Fruit fly (Drosophila melanogaster) whole organism, embryonic: Measurements from ENCODE around the gene CG11095.

ENCODE experiments used
- Atf3 ChIP-seq: fragments of 200-800 bp; sonication (Bioruptor generic); optimal IDR thresholded peaks from 3 replicates; lab custom pipeline; 2016; ENCODE audit warnings: missing biosample characterization, missing genetic modification characterization
- BEAF-32 ChIP-seq: fragments of 200-800 bp; sonication (Bioruptor generic); optimal IDR thresholded peaks from 3 replicates; lab custom pipeline; 2017; ENCODE audit warnings: missing biosample characterization, missing genetic modification characterization, mild to moderate bottlenecking, moderate library complexity, missing genetic modification reagents
- Blimp-1 ChIP-seq: fragments of 200-800 bp; sonication (Bioruptor generic); optimal IDR thresholded peaks from 3 replicates; lab custom pipeline; 2018; ENCODE audit warnings: missing biosample characterization, missing genetic modification characterization, mild to moderate bottlenecking, moderate library complexity, missing genetic modification reagents
- CG10147 ChIP-seq: fragments of 200-800 bp; sonication (Bioruptor generic); optimal IDR thresholded peaks from 2 replicates; lab custom pipeline; 2019; ENCODE audit warnings: missing biosample characterization, mild to moderate bottlenecking, missing genetic modification characterization, moderate library complexity
- CG10267 ChIP-seq: fragments of 200-800 bp; sonication (Bioruptor generic); optimal IDR thresholded peaks from 2 replicates; lab custom pipeline; 2018; ENCODE audit warnings: missing biosample characterization, mild to moderate bottlenecking, missing genetic modification characterization, moderate library complexity
- CG11093 ChIP-seq: fragments of 200-800 bp; sonication (Bioruptor generic); IDR thresholded peaks from 3 replicates; pipeline ENCODE4 v1.3.6; 2022; ENCODE audit warnings: missing biosample characterization, missing genetic modification characterization
- CG11504 ChIP-seq: fragments of 200-800 bp; sonication (Bioruptor generic); optimal IDR thresholded peaks from 3 replicates; lab custom pipeline; 2019; ENCODE audit warnings: missing biosample characterization, mild to moderate bottlenecking, missing genetic modification characterization, moderate library complexity
- CG12219 ChIP-seq: fragments of 200-800 bp; sonication (Bioruptor generic); optimal IDR thresholded peaks from 3 replicates; lab custom pipeline; 2018; ENCODE audit warnings: missing biosample characterization, mild to moderate bottlenecking, missing genetic modification characterization
- CG12659 ChIP-seq: fragments of 200-800 bp; sonication (Bioruptor generic); optimal IDR thresholded peaks from 3 replicates; lab custom pipeline; 2017; ENCODE audit warnings: mild to moderate bottlenecking, missing biosample characterization, missing genetic modification reagents, missing genetic modification characterization
- CG12942 ChIP-seq: fragments of 200-800 bp; sonication (Bioruptor generic); optimal IDR thresholded peaks from 3 replicates; lab custom pipeline; 2016; ENCODE audit warnings: missing biosample characterization, missing genetic modification characterization
- CG13775 ChIP-seq: fragments of 200-800 bp; sonication (Bioruptor generic); optimal IDR thresholded peaks from 3 replicates; lab custom pipeline; 2017; ENCODE audit warnings: missing biosample characterization, mild to moderate bottlenecking, missing genetic modification characterization
- CG17359 ChIP-seq: fragments of 200-800 bp; sonication (Bioruptor generic); optimal IDR thresholded peaks from 3 replicates; lab custom pipeline; 2018; ENCODE audit warnings: missing biosample characterization, mild to moderate bottlenecking, missing genetic modification characterization, moderate library complexity
- CG17802 ChIP-seq: fragments of 200-800 bp; sonication (Bioruptor generic); optimal IDR thresholded peaks from 2 replicates; lab custom pipeline; 2018; ENCODE audit warnings: missing biosample characterization, mild to moderate bottlenecking, missing genetic modification characterization, moderate library complexity
- CG18476 ChIP-seq: fragments of 200-800 bp; sonication (Bioruptor generic); optimal IDR thresholded peaks from 2 replicates; lab custom pipeline; 2016; ENCODE audit warnings: missing biosample characterization, mild to moderate bottlenecking, missing genetic modification characterization
- CG2712 ChIP-seq: fragments of 200-800 bp; optimal IDR thresholded peaks from 3 replicates; lab custom pipeline; 2019; ENCODE audit warnings: missing biosample characterization, mild to moderate bottlenecking, missing genetic modification characterization, moderate library complexity
- CG31365 ChIP-seq: fragments of 200-800 bp; sonication (Bioruptor generic); optimal IDR thresholded peaks from 2 replicates; lab custom pipeline; 2018; ENCODE audit warnings: missing biosample characterization, mild to moderate bottlenecking, missing genetic modification characterization
- CG4730 ChIP-seq: fragments of 200-800 bp; sonication (Bioruptor generic); IDR thresholded peaks from 2 replicates; pipeline ENCODE4 v1.3.6; 2022; ENCODE audit warnings: missing biosample characterization, missing genetic modification characterization
- CG6765 ChIP-seq: fragments of 200-800 bp; sonication (Bioruptor generic); optimal IDR thresholded peaks from 3 replicates; lab custom pipeline; 2017; ENCODE audit warnings: missing biosample characterization, mild to moderate bottlenecking, missing genetic modification characterization
- CG7786 ChIP-seq: fragments of 200-800 bp; sonication (Bioruptor generic); optimal IDR thresholded peaks from 2 replicates; lab custom pipeline; 2016; ENCODE audit warnings: missing biosample characterization, missing genetic modification characterization
- CG8281 ChIP-seq: fragments of 200-800 bp; sonication (Bioruptor generic); optimal IDR thresholded peaks from 2 replicates; lab custom pipeline; 2018; ENCODE audit warnings: missing biosample characterization, mild to moderate bottlenecking, missing genetic modification characterization, moderate library complexity
- CG9727 ChIP-seq: fragments of 200-800 bp; sonication (Bioruptor generic); optimal IDR thresholded peaks from 3 replicates; lab custom pipeline; 2017; ENCODE audit warnings: missing biosample characterization, mild to moderate bottlenecking, missing genetic modification characterization
- Chrac-16 ChIP-seq: fragments of 200-800 bp; sonication (Bioruptor generic); optimal IDR thresholded peaks from 3 replicates; lab custom pipeline; 2016; ENCODE audit warnings: missing biosample characterization, missing genetic modification characterization
- D19A ChIP-seq: fragments of 200-800 bp; optimal IDR thresholded peaks from 3 replicates; lab custom pipeline; 2019; ENCODE audit warnings: missing biosample characterization, mild to moderate bottlenecking, missing genetic modification characterization, moderate library complexity
- ERR ChIP-seq: fragments of 200-800 bp; sonication (Bioruptor generic); optimal IDR thresholded peaks from 2 replicates; lab custom pipeline; 2016; ENCODE audit warnings: missing biosample characterization, missing genetic modification characterization
- Eip74EF ChIP-seq, 2 experiments: fragments of 200-800 bp in 1 of 2; fragments of >200 bp in 1 of 2; sonication (Bioruptor generic) in 1 of 2; optimal IDR thresholded peaks; 2 replicates each; lab custom pipeline; 2017 to 2019; ENCODE audit warnings: missing biosample characterization in 2 of 2, missing genetic modification characterization in 2 of 2, mild to moderate bottlenecking in 1 of 2, moderate library complexity in 1 of 2
- Fer1 ChIP-seq: fragments of 200-800 bp; sonication (Bioruptor generic); optimal IDR thresholded peaks from 2 replicates; lab custom pipeline; 2017; ENCODE audit warnings: missing biosample characterization, mild to moderate bottlenecking, missing genetic modification characterization
- H2.0 ChIP-seq: fragments of 200-800 bp; sonication (Bioruptor generic); IDR thresholded peaks from 2 replicates; pipeline ENCODE4 v1.3.6; 2022; ENCODE audit warnings: missing biosample characterization, missing genetic modification characterization
- HLH3B ChIP-seq: fragments of 200-800 bp; sonication (Bioruptor generic); IDR thresholded peaks from 2 replicates; pipeline ENCODE4 v1.3.6; 2022; ENCODE audit warnings: missing biosample characterization, missing genetic modification characterization
- HLH54F ChIP-seq: fragments of 200-800 bp; sonication (Bioruptor generic); optimal IDR thresholded peaks from 3 replicates; lab custom pipeline; 2016; ENCODE audit warnings: missing biosample characterization, missing genetic modification characterization
- HmgD ChIP-seq: fragments of 200-800 bp; sonication (Bioruptor generic); optimal IDR thresholded peaks from 3 replicates; lab custom pipeline; 2016; ENCODE audit warnings: missing biosample characterization, missing genetic modification characterization
- Hr3 ChIP-seq: fragments of 200-800 bp; sonication (Bioruptor generic); optimal IDR thresholded peaks from 3 replicates; lab custom pipeline; 2016; ENCODE audit warnings: missing biosample characterization, missing genetic modification characterization
- Oaz ChIP-seq: fragments of 200-800 bp; sonication (Bioruptor generic); IDR thresholded peaks from 2 replicates; pipeline ENCODE4 v1.3.6; 2022; ENCODE audit warnings: missing biosample characterization, missing genetic modification characterization
- Sin3A ChIP-seq: fragments of >200 bp; optimal IDR thresholded peaks from 2 replicates; lab custom pipeline; 2018
- Six4 ChIP-seq: fragments of 200-800 bp; sonication (Bioruptor generic); optimal IDR thresholded peaks from 2 replicates; lab custom pipeline; 2016; ENCODE audit warnings: missing biosample characterization, missing genetic modification characterization
- Sry-δ ChIP-seq: fragments of 200-800 bp; sonication (Bioruptor generic); optimal IDR thresholded peaks from 2 replicates; lab custom pipeline; 2016; ENCODE audit warnings: missing biosample characterization, missing genetic modification characterization
- Xbp1 ChIP-seq: fragments of 200-800 bp; sonication (Bioruptor generic); optimal IDR thresholded peaks from 3 replicates; lab custom pipeline; 2016; ENCODE audit warnings: missing biosample characterization, mild to moderate bottlenecking, missing genetic modification characterization
- az2 ChIP-seq: fragments of 200-800 bp; sonication (Bioruptor generic); optimal IDR thresholded peaks from 3 replicates; lab custom pipeline; 2016; ENCODE audit warnings: missing biosample characterization, missing genetic modification characterization
- da ChIP-seq: fragments of 200-800 bp; sonication (Bioruptor generic); optimal IDR thresholded peaks from 2 replicates; lab custom pipeline; 2016; ENCODE audit warnings: missing biosample characterization, missing genetic modification characterization
- ems ChIP-seq: fragments of 200-800 bp; sonication (Bioruptor generic); optimal IDR thresholded peaks from 3 replicates; lab custom pipeline; 2016; ENCODE audit warnings: missing biosample characterization, missing genetic modification characterization
- ind ChIP-seq: fragments of 200-800 bp; sonication (Bioruptor generic); optimal IDR thresholded peaks from 3 replicates; lab custom pipeline; 2016; ENCODE audit warnings: missing biosample characterization, missing genetic modification characterization
- jing ChIP-seq: fragments of 200-800 bp; sonication (Bioruptor generic); optimal IDR thresholded peaks from 2 replicates; lab custom pipeline; 2018; ENCODE audit warnings: missing biosample characterization, mild to moderate bottlenecking, missing genetic modification characterization
- jumu ChIP-seq: fragments of 200-800 bp; sonication (Bioruptor generic); optimal IDR thresholded peaks from 3 replicates; lab custom pipeline; 2016; ENCODE audit warnings: missing biosample characterization, missing genetic modification characterization
- p53 ChIP-seq: fragments of 200-800 bp; sonication (Bioruptor generic); optimal IDR thresholded peaks from 2 replicates; lab custom pipeline; 2016; ENCODE audit warnings: missing biosample characterization, missing genetic modification characterization
- prd ChIP-seq, 3 experiments: fragments of >200 bp in 2 of 3; fragments of 200-800 bp in 1 of 3; sonication (Bioruptor generic) in 1 of 3; optimal IDR thresholded peaks in 2 of 3; IDR thresholded peaks in 1 of 3; 2 replicates in 2 of 3; 3 replicates in 1 of 3; pipeline versions ENCODE4 v1.3.6 to Lab custom; 2017 to 2022; ENCODE audit warnings: missing biosample characterization in 1 of 3, missing genetic modification characterization in 1 of 3
- sc ChIP-seq, 3 experiments: fragments of >200 bp in 2 of 3; fragments of 200-800 bp in 1 of 3; sonication (Bioruptor generic) in 1 of 3; optimal IDR thresholded peaks; 2 replicates in 2 of 3; 3 replicates in 1 of 3; lab custom pipeline; 2017; ENCODE audit warnings: mild to moderate bottlenecking in 1 of 3, missing biosample characterization in 1 of 3, missing genetic modification characterization in 1 of 3, missing genetic modification reagents in 1 of 3
- tap ChIP-seq: fragments of 200-800 bp; optimal IDR thresholded peaks from 3 replicates; lab custom pipeline; 2019; ENCODE audit warnings: missing biosample characterization, mild to moderate bottlenecking, missing genetic modification characterization, moderate library complexity
- wdn ChIP-seq: fragments of 200-800 bp; sonication (Bioruptor generic); IDR thresholded peaks from 2 replicates; pipeline ENCODE4 v1.3.6; 2022; ENCODE audit warnings: missing biosample characterization, missing genetic modification characterization
- zen ChIP-seq: fragments of 200-800 bp; sonication (Bioruptor generic); optimal IDR thresholded peaks from 3 replicates; lab custom pipeline; 2018; ENCODE audit warnings: missing biosample characterization, mild to moderate bottlenecking, missing genetic modification characterization, moderate library complexity

The CG11095 gene

DNA sequence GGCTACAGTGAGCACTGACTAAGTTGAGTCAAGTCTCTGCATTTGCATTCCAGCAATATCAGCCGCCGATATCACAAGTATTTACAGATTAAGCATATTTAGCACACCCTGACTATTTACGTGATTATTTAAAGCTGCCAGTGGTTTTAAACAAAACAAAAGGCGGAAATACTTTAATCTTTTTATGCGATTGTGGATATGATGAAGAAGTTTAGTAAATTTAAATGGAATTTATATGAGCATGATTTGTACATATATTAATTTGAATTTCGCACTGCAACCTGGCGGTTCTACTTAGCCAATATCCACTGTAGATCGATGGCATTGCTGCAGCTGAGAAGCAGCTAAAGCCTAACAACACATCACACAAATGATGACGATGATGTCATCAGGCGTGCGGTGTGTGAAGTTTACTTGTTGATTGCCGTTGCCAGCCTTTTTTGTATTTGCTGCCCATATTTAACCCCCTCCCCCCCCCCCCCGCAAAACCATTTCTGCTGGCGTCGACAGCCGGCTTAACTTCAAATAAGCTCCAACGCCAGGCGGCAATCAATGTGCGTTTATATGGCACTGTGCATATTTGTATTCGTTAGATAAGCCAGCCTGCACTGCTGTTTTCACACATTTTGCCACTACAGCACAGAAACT is 4.2 kb downstream of the CG11095 start (continued):
- TF ChIP-seq Sin3A: no peak
- peak; percentile 60 for TF ChIP-seq ind (GFP tag; lab: Kevin White, UChicago)
- TF ChIP-seq CG31365: no peak
- TF ChIP-seq Xbp1 (GFP tag; lab: Kevin White, UChicago): peak; percentile 58
- peak; percentile 60 for TF ChIP-seq CG12219 (GFP tag; lab: Kevin White, UChicago)
- TF ChIP-seq CG2712 (tag; lab: Kevin White, UChicago): peak; percentile 60
- TF ChIP-seq HmgD (GFP tag; lab: Kevin White, UChicago): no peak
- TF ChIP-seq CG9727 (GFP tag; lab: Kevin White, UChicago): peak; percentile 60
- TF ChIP-seq Fer1: peak; percentile 50
- TF ChIP-seq Eip74EF (GFP tag; optimal IDR thresholded peaks at IDR 0.05; lab: Kevin White, UChicago): peak in 1 of 2 experiments; percentile 73
- peak; percentile 6 for TF ChIP-seq Sry-δ (GFP tag; lab: Kevin White, UChicago)
- peak; percentile 63; the same call in 2 of the 3 replicates for TF ChIP-seq CG11093 (GFP tag; lab: Robert Waterston, UW)
- peak; percentile 25 for TF ChIP-seq CG8281 (tag; lab: Kevin White, UChicago)
- peak; percentile 43 for TF ChIP-seq CG7786 (GFP tag; lab: Kevin White, UChicago)
- TF ChIP-seq CG17802: peak; percentile 4
- peak; percentile 35 for TF ChIP-seq CG10147 (GFP tag; lab: Kevin White, UChicago)
- no peak for TF ChIP-seq sc (optimal IDR thresholded peaks at IDR 0.05; lab: Kevin White, UChicago)
- TF ChIP-seq sc (GFP tag; optimal IDR thresholded peaks at IDR 0.05; lab: Kevin White, UChicago): peak; percentile 29
- peak; percentile 50 for TF ChIP-seq Blimp-1 (GFP tag; lab: Kevin White, UChicago)
- peak; percentile 30 for TF ChIP-seq CG13775 (GFP tag; lab: Kevin White, UChicago)
- peak; percentile 13 for TF ChIP-seq CG6765
- peak; percentile 29 for TF ChIP-seq HLH54F
- peak; percentile 55 for TF ChIP-seq CG17359 (tag; lab: Kevin White, UChicago)
- peak; percentile 60 for TF ChIP-seq Hr3 (GFP tag; lab: Kevin White, UChicago)
- peak; percentile 23 for TF ChIP-seq ems (GFP tag; lab: Kevin White, UChicago)
- peak; percentile 47 for TF ChIP-seq ERR
- peak; percentile 55 for TF ChIP-seq D19A (tag; lab: Kevin White, UChicago)
- peak; percentile 31 for TF ChIP-seq Atf3 (GFP tag; lab: Kevin White, UChicago)
- no peak for TF ChIP-seq da (GFP tag; lab: Kevin White, UChicago)
- 0 out of 2 replicates have a peak, but pooled peaks have one; percentile 29 for TF ChIP-seq Oaz (GFP tag; lab: Robert Waterston, UW)
- peak; percentile 43; the same call in 1 of the 2 replicates for TF ChIP-seq H2.0 (GFP tag; lab: Robert Waterston, UW)
- TF ChIP-seq CG12942 (GFP tag; lab: Kevin White, UChicago): peak; percentile 37
- TF ChIP-seq CG10267 (tag; lab: Kevin White, UChicago): peak; percentile 43
- TF ChIP-seq CG4730: no peak
- no peak for TF ChIP-seq wdn (GFP tag; lab: Robert Waterston, UW)
- TF ChIP-seq prd (optimal IDR thresholded peaks at IDR 0.05; lab: Kevin White, UChicago): no peak
- TF ChIP-seq prd (GFP tag; IDR thresholded peaks at IDR 0.05; lab: Robert Waterston, UW): peak; percentile 71; the same call in 2 of the 3 replicates
- TF ChIP-seq jumu (GFP tag; lab: Kevin White, UChicago): peak; percentile 59
- peak; percentile 13 for TF ChIP-seq jing (GFP tag; lab: Kevin White, UChicago)
- peak; percentile 45 for TF ChIP-seq tap (tag; lab: Kevin White, UChicago)
- TF ChIP-seq CG18476: no peak
- TF ChIP-seq CG12659 (GFP tag; lab: Kevin White, UChicago): peak; percentile 68
- TF ChIP-seq BEAF-32 (GFP tag; lab: Kevin White, UChicago): no peak
- no peak for TF ChIP-seq p53
- peak; percentile 85 for TF ChIP-seq CG11504 (tag; lab: Kevin White, UChicago)
- peak; percentile 24 for TF ChIP-seq Chrac-16
- TF ChIP-seq Six4 (GFP tag; lab: Kevin White, UChicago): no peak
- TF ChIP-seq zen (tag; lab: Kevin White, UChicago): peak; percentile 9
- no peak for TF ChIP-seq HLH3B (GFP tag; lab: Robert Waterston, UW)
- TF ChIP-seq az2: peak; percentile 45
